Fruit fly (Drosophila melanogaster) whole organism, embryonic: ENCODE data around the gene CG13965.

Experiments used
- ATbp ChIP-seq: fragments of 200-800 bp; sonication (Bioruptor generic); optimal IDR thresholded peaks from 2 replicates; lab custom pipeline; 2017; ENCODE audit warnings: missing biosample characterization, mild to moderate bottlenecking, missing genetic modification characterization, missing genetic modification reagents
- Aef1 ChIP-seq: fragments of 200-800 bp; sonication (Bioruptor generic); IDR thresholded peaks from 3 replicates; pipeline ENCODE4 v1.3.6; 2022; ENCODE audit warnings: missing biosample characterization, missing genetic modification characterization
- Asciz ChIP-seq: fragments of 200-800 bp; sonication (Bioruptor generic); optimal IDR thresholded peaks from 2 replicates; lab custom pipeline; 2017; ENCODE audit warnings: missing biosample characterization, mild to moderate bottlenecking, missing genetic modification characterization, missing genetic modification reagents
- B-H1 ChIP-seq: fragments of 200-800 bp; sonication (Bioruptor generic); IDR thresholded peaks from 3 replicates; pipeline ENCODE4 v1.3.6; 2022; ENCODE audit warnings: missing biosample characterization, missing genetic modification characterization
- CG10543 ChIP-seq: fragments of 200-800 bp; sonication (Bioruptor generic); optimal IDR thresholded peaks from 3 replicates; lab custom pipeline; 2017; ENCODE audit warnings: missing biosample characterization, mild to moderate bottlenecking, missing genetic modification characterization, moderate library complexity
- CG11456 ChIP-seq: fragments of 200-800 bp; sonication (Bioruptor generic); IDR thresholded peaks from 3 replicates; pipeline ENCODE4 v1.3.6; 2022; ENCODE audit warnings: missing biosample characterization, missing genetic modification characterization
- CG12155 ChIP-seq: fragments of 200-800 bp; sonication (Bioruptor generic); optimal IDR thresholded peaks from 3 replicates; lab custom pipeline; 2016; ENCODE audit warnings: missing biosample characterization, missing genetic modification characterization
- CG1233 ChIP-seq: fragments of 200-800 bp; sonication (Bioruptor generic); optimal IDR thresholded peaks from 4 replicates; lab custom pipeline; 2018; ENCODE audit warnings: missing biosample characterization, mild to moderate bottlenecking, missing genetic modification characterization
- CG13894 ChIP-seq: fragments of 200-800 bp; sonication (Bioruptor generic); optimal IDR thresholded peaks from 3 replicates; lab custom pipeline; 2018; ENCODE audit warnings: missing biosample characterization, mild to moderate bottlenecking, missing genetic modification characterization, moderate library complexity
- CG15011 ChIP-seq: fragments of 200-800 bp; sonication (Bioruptor generic); optimal IDR thresholded peaks from 3 replicates; lab custom pipeline; 2018; ENCODE audit warnings: missing biosample characterization, mild to moderate bottlenecking, missing genetic modification characterization
- CG15514 ChIP-seq: fragments of 200-800 bp; sonication (Bioruptor generic); optimal IDR thresholded peaks from 3 replicates; lab custom pipeline; 2017; ENCODE audit warnings: missing biosample characterization, missing genetic modification characterization, mild to moderate bottlenecking, moderate library complexity, missing genetic modification reagents
- CG17568 ChIP-seq: fragments of 200-800 bp; sonication (Bioruptor generic); optimal IDR thresholded peaks from 2 replicates; lab custom pipeline; 2018; ENCODE audit warnings: missing biosample characterization, mild to moderate bottlenecking, missing genetic modification characterization, moderate library complexity
- CG17912 ChIP-seq: fragments of 200-800 bp; sonication (Bioruptor generic); optimal IDR thresholded peaks from 2 replicates; lab custom pipeline; 2018; ENCODE audit warnings: missing biosample characterization, mild to moderate bottlenecking, missing genetic modification characterization
- CG2202 ChIP-seq: fragments of 200-800 bp; sonication (Bioruptor generic); optimal IDR thresholded peaks from 2 replicates; lab custom pipeline; 2018; ENCODE audit warnings: missing biosample characterization, mild to moderate bottlenecking, missing genetic modification characterization
- CG3163 ChIP-seq: fragments of 200-800 bp; sonication (Bioruptor generic); optimal IDR thresholded peaks from 3 replicates; lab custom pipeline; 2016; ENCODE audit warnings: missing biosample characterization, missing genetic modification characterization
- CG32532 ChIP-seq: fragments of 200-800 bp; sonication (Bioruptor generic); IDR thresholded peaks from 2 replicates; pipeline ENCODE4 v1.3.6; 2022; ENCODE audit warnings: missing biosample characterization, missing genetic modification characterization
- CG4328 ChIP-seq: fragments of 200-800 bp; sonication (Bioruptor generic); optimal IDR thresholded peaks from 3 replicates; lab custom pipeline; 2017; ENCODE audit warnings: missing biosample characterization, missing genetic modification reagents, missing genetic modification characterization
- CG4707 ChIP-seq: fragments of 200-800 bp; sonication (Bioruptor generic); optimal IDR thresholded peaks from 2 replicates; lab custom pipeline; 2018; ENCODE audit warnings: missing biosample characterization, mild to moderate bottlenecking, missing genetic modification characterization, moderate library complexity
- CG5180 ChIP-seq: fragments of 200-800 bp; sonication (Bioruptor generic); optimal IDR thresholded peaks from 3 replicates; lab custom pipeline; 2017; ENCODE audit warnings: missing biosample characterization, missing genetic modification characterization, mild to moderate bottlenecking, moderate library complexity, missing genetic modification reagents
- CG8765 ChIP-seq: fragments of 200-800 bp; sonication (Bioruptor generic); IDR thresholded peaks from 2 replicates; pipeline ENCODE4 v1.3.6; 2022; ENCODE audit warnings: missing biosample characterization, missing genetic modification characterization
- CG9797 ChIP-seq: fragments of 200-800 bp; sonication (Bioruptor generic); optimal IDR thresholded peaks from 3 replicates; lab custom pipeline; 2018; ENCODE audit warnings: missing biosample characterization, mild to moderate bottlenecking, missing genetic modification characterization
- Dbx ChIP-seq: fragments of 200-800 bp; sonication (Bioruptor generic); IDR thresholded peaks from 3 replicates; pipeline ENCODE4 v1.3.6; 2022; ENCODE audit warnings: missing biosample characterization, missing genetic modification characterization
- Fer1 ChIP-seq: fragments of 200-800 bp; sonication (Bioruptor generic); optimal IDR thresholded peaks from 2 replicates; lab custom pipeline; 2017; ENCODE audit warnings: missing biosample characterization, mild to moderate bottlenecking, missing genetic modification characterization
- HLH3B ChIP-seq: fragments of 200-800 bp; sonication (Bioruptor generic); IDR thresholded peaks from 2 replicates; pipeline ENCODE4 v1.3.6; 2022; ENCODE audit warnings: missing biosample characterization, missing genetic modification characterization
- Hr78 ChIP-seq, 2 experiments: fragments of 200-800 bp in 1 of 2; fragments of >200 bp in 1 of 2; sonication (Bioruptor generic) in 1 of 2; optimal IDR thresholded peaks; 2 replicates each; lab custom pipeline; 2017 to 2019; ENCODE audit warnings: missing biosample characterization in 2 of 2, missing genetic modification characterization in 2 of 2, mild to moderate bottlenecking in 1 of 2, moderate library complexity in 1 of 2
- NK7.1 ChIP-seq: fragments of 200-800 bp; sonication (Bioruptor generic); optimal IDR thresholded peaks from 3 replicates; lab custom pipeline; 2016; ENCODE audit warnings: missing biosample characterization, missing genetic modification characterization
- Nf-YA ChIP-seq: fragments of 200-800 bp; sonication (Bioruptor generic); IDR thresholded peaks from 2 replicates; pipeline ENCODE4 v1.3.6; 2022; ENCODE audit warnings: missing biosample characterization, missing genetic modification characterization
- Optix ChIP-seq: fragments of 200-800 bp; sonication (Bioruptor generic); IDR thresholded peaks from 3 replicates; pipeline ENCODE4 v1.3.6; 2022; ENCODE audit warnings: missing biosample characterization, missing genetic modification characterization
- Rfx ChIP-seq: fragments of 200-800 bp; sonication (Bioruptor generic); IDR thresholded peaks from 2 replicates; pipeline ENCODE4 v1.3.6; 2022; ENCODE audit warnings: missing biosample characterization, missing genetic modification characterization
- amos ChIP-seq: fragments of 200-800 bp; sonication (Bioruptor generic); IDR thresholded peaks from 2 replicates; pipeline ENCODE4 v1.3.6; 2022; ENCODE audit warnings: missing biosample characterization, missing genetic modification characterization; ENCODE audit not compliant: partially characterized antibody
- aop ChIP-seq: fragments of 200-800 bp; sonication (Bioruptor generic); IDR thresholded peaks from 2 replicates; pipeline ENCODE4 v1.3.6; 2022; ENCODE audit warnings: missing biosample characterization, missing genetic modification characterization
- cas ChIP-seq: fragments of 200-800 bp; sonication (Bioruptor generic); IDR thresholded peaks from 2 replicates; pipeline ENCODE4 v1.3.6; 2022; ENCODE audit warnings: missing biosample characterization, missing genetic modification characterization
- caup ChIP-seq: fragments of 200-800 bp; sonication (Bioruptor generic); optimal IDR thresholded peaks from 3 replicates; lab custom pipeline; 2017; ENCODE audit warnings: missing biosample characterization, mild to moderate bottlenecking, missing genetic modification characterization, moderate library complexity; ENCODE audit not compliant: severe bottlenecking
- ci ChIP-seq: fragments of 200-800 bp; sonication (Bioruptor generic); IDR thresholded peaks from 3 replicates; pipeline ENCODE4 v1.3.6; 2022; ENCODE audit warnings: missing biosample characterization, missing genetic modification characterization
- exex ChIP-seq: fragments of 200-800 bp; sonication (Bioruptor generic); optimal IDR thresholded peaks from 4 replicates; lab custom pipeline; 2018; ENCODE audit warnings: missing biosample characterization, mild to moderate bottlenecking, missing genetic modification characterization, moderate library complexity
- eyg ChIP-seq: fragments of 200-800 bp; sonication (Bioruptor generic); optimal IDR thresholded peaks from 3 replicates; lab custom pipeline; 2016; ENCODE audit warnings: missing biosample characterization, missing genetic modification characterization
- gro ChIP-seq: fragments of 200-800 bp; sonication (Bioruptor generic); optimal IDR thresholded peaks from 2 replicates; lab custom pipeline; 2016; ENCODE audit warnings: missing biosample characterization, missing genetic modification characterization
- gsb ChIP-seq: fragments of 200-800 bp; sonication (Bioruptor generic); IDR thresholded peaks from 2 replicates; pipeline ENCODE4 v1.3.6; 2022; ENCODE audit warnings: missing biosample characterization, missing genetic modification characterization
- mirr ChIP-seq: fragments of 200-800 bp; sonication (Bioruptor generic); optimal IDR thresholded peaks from 3 replicates; lab custom pipeline; 2018; ENCODE audit warnings: missing biosample characterization, mild to moderate bottlenecking, missing genetic modification characterization
- peb ChIP-seq: fragments of 200-800 bp; sonication (Bioruptor generic); IDR thresholded peaks from 2 replicates; pipeline ENCODE4 v1.3.6; 2022; ENCODE audit warnings: missing biosample characterization, missing genetic modification characterization
- prd ChIP-seq, 3 experiments: fragments of >200 bp in 2 of 3; fragments of 200-800 bp in 1 of 3; sonication (Bioruptor generic) in 1 of 3; optimal IDR thresholded peaks in 2 of 3; IDR thresholded peaks in 1 of 3; 2 replicates in 2 of 3; 3 replicates in 1 of 3; pipeline versions ENCODE4 v1.3.6 to Lab custom; 2017 to 2022; ENCODE audit warnings: missing biosample characterization in 1 of 3, missing genetic modification characterization in 1 of 3
- pzg ChIP-seq: fragments of 200-800 bp; sonication (Bioruptor generic); optimal IDR thresholded peaks from 3 replicates; lab custom pipeline; 2018; ENCODE audit warnings: missing biosample characterization, mild to moderate bottlenecking, missing genetic modification characterization, moderate library complexity
- seq ChIP-seq: fragments of 200-800 bp; sonication (Bioruptor generic); IDR thresholded peaks from 2 replicates; pipeline ENCODE4 v1.3.6; 2022; ENCODE audit warnings: missing biosample characterization, missing genetic modification characterization
- slp2 ChIP-seq: fragments of 200-800 bp; sonication (Bioruptor generic); optimal IDR thresholded peaks from 2 replicates; lab custom pipeline; 2016; ENCODE audit warnings: missing biosample characterization, missing genetic modification characterization
- sr ChIP-seq: fragments of 200-800 bp; sonication (Bioruptor generic); IDR thresholded peaks from 3 replicates; pipeline ENCODE4 v1.3.6; 2022; ENCODE audit warnings: missing biosample characterization, missing genetic modification characterization
- tio ChIP-seq: fragments of 200-800 bp; sonication (Bioruptor generic); optimal IDR thresholded peaks from 2 replicates; lab custom pipeline; 2017; ENCODE audit warnings: missing biosample characterization, missing genetic modification characterization, inconsistent platforms
- trem ChIP-seq: fragments of 200-800 bp; optimal IDR thresholded peaks from 3 replicates; lab custom pipeline; 2019; ENCODE audit warnings: missing biosample characterization, mild to moderate bottlenecking, missing genetic modification characterization, moderate library complexity
- vnd ChIP-seq: fragments of 200-800 bp; sonication (Bioruptor generic); IDR thresholded peaks from 3 replicates; pipeline ENCODE4 v1.3.6; 2022; ENCODE audit warnings: missing biosample characterization, missing genetic modification characterization; ENCODE audit not compliant: partially characterized antibody

Gene CG13965

dm6 chr2L:19935085-19935846 lies 26.9 kb downstream of the CG13965 start (continued):
- TF ChIP-seq ci (GFP tag; lab: Robert Waterston, UW): peak; percentile 80; the same call in 2 of the 3 replicates
- TF ChIP-seq CG4707: no peak
- TF ChIP-seq aop (GFP tag; lab: Robert Waterston, UW): no peak
- peak; percentile 29 for TF ChIP-seq caup
- TF ChIP-seq CG5180 (GFP tag; lab: Kevin White, UChicago): peak; percentile 80
- no peak for TF ChIP-seq CG15011 (GFP tag; lab: Kevin White, UChicago)
- TF ChIP-seq CG1233 (GFP tag; lab: Kevin White, UChicago): peak; percentile 26
- no peak for TF ChIP-seq CG8765 (GFP tag; lab: Robert Waterston, UW)
- 0 out of 3 replicates have a peak, but pooled peaks have one; percentile 22 for TF ChIP-seq sr (GFP tag; lab: Robert Waterston, UW)
- TF ChIP-seq eyg (GFP tag; lab: Kevin White, UChicago): no peak
- TF ChIP-seq CG11456 (GFP tag; lab: Robert Waterston, UW): peak; percentile 34; the same call in 1 of the 3 replicates
- TF ChIP-seq cas (GFP tag; lab: Robert Waterston, UW): 0 out of 2 replicates have a peak, but pooled peaks have one; percentile 14
- peak in 1 of 2 experiments; percentile 52 for TF ChIP-seq Hr78 (GFP tag; optimal IDR thresholded peaks at IDR 0.05; lab: Kevin White, UChicago)
- TF ChIP-seq CG15514 (GFP tag; lab: Kevin White, UChicago): peak; percentile 46
- TF ChIP-seq CG12155 (GFP tag; lab: Kevin White, UChicago): no peak
- TF ChIP-seq CG17568 (GFP tag; lab: Kevin White, UChicago): peak; percentile 3
- TF ChIP-seq CG17912 (GFP tag; lab: Kevin White, UChicago): peak; percentile 19
- TF ChIP-seq CG3163: peak; percentile 16
- 0 out of 2 replicates have a peak, but pooled peaks have one; percentile 43 for TF ChIP-seq Nf-YA
- TF ChIP-seq exex (tag; lab: Kevin White, UChicago): peak; percentile 17
- no peak for TF ChIP-seq CG2202
- no peak for TF ChIP-seq ATbp (GFP tag; lab: Kevin White, UChicago)
- TF ChIP-seq tio (GFP tag; lab: Kevin White, UChicago): no peak
- peak; percentile 44; the same call in 1 of the 3 replicates for TF ChIP-seq Dbx
- no peak for TF ChIP-seq Asciz (GFP tag; lab: Kevin White, UChicago)
- TF ChIP-seq amos: peak; percentile 64
- no peak for TF ChIP-seq CG4328 (GFP tag; lab: Kevin White, UChicago)
- TF ChIP-seq seq (GFP tag; lab: Robert Waterston, UW): no peak
- no peak for TF ChIP-seq peb (GFP tag; lab: Robert Waterston, UW)
- TF ChIP-seq Fer1 (GFP tag; lab: Kevin White, UChicago): peak; percentile 52
- peak; percentile 55 for TF ChIP-seq Rfx
- TF ChIP-seq mirr (GFP tag; lab: Kevin White, UChicago): peak; percentile 33
- no peak for TF ChIP-seq slp2 (GFP tag; lab: Kevin White, UChicago)
- peak; percentile 82 for TF ChIP-seq CG10543
- peak; percentile 36 for TF ChIP-seq gro
- TF ChIP-seq Aef1: no peak
- peak; percentile 29 for TF ChIP-seq CG13894 (tag; lab: Kevin White, UChicago)
- TF ChIP-seq gsb (GFP tag; lab: Robert Waterston, UW): no peak
- TF ChIP-seq CG9797: no peak
- peak; percentile 14 for TF ChIP-seq trem (tag; lab: Kevin White, UChicago)
- TF ChIP-seq vnd: no peak
- TF ChIP-seq NK7.1 (GFP tag; lab: Kevin White, UChicago): no peak
- no peak for TF ChIP-seq prd (optimal IDR thresholded peaks at IDR 0.05; lab: Kevin White, UChicago)
- TF ChIP-seq prd (GFP tag; IDR thresholded peaks at IDR 0.05; lab: Robert Waterston, UW): no peak
- peak; percentile 17; the same call in 1 of the 2 replicates for TF ChIP-seq CG32532
- no peak for TF ChIP-seq Optix (GFP tag; lab: Robert Waterston, UW)
- TF ChIP-seq pzg (GFP tag; lab: Kevin White, UChicago): no peak
- no peak for TF ChIP-seq HLH3B (GFP tag; lab: Robert Waterston, UW)
- TF ChIP-seq B-H1 (GFP tag; lab: Robert Waterston, UW): no peak
